Worm (Caenorhabditis elegans): ENCODE measurements around the gene pdtf-1.

DNA sequence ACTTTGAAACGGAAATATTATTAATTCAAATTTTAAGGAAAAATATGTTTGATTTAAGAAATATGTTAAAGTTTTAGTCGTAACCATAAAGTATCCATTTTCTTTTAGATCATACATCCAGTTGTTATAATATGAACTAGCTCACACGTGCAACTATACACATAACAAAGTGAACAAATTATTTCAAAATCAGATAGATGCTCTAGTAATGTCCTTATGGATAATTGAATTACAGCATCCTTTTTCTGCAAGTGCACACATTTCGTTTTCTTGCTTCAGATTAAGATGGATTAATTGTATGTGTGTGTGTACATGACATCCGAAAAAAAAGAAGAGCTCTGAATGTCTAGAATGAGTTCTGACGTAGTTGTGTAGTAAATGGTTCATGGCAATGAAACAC is 47.2 kb upstream of the pdtf-1 start:
- TF ChIP-seq unc-62 (GFP tag; optimal IDR thresholded peaks at IDR 0.05) (no peak), snpc-4 (tag; optimal IDR thresholded peaks at IDR 0.05) (no peak), R02D3.7 (tag; optimal IDR thresholded peaks at IDR 0.05) (no peak), nhr-12 (tag; optimal IDR thresholded peaks at IDR 0.05) (no peak)
